Worm (Caenorhabditis elegans) whole organism, L4/young adult: Measurements from ENCODE around the gene F44D12.16.

Experiments used
- W03F9.2 ChIP-seq: fragments of 150-350 bp; optimal IDR thresholded peaks from 2 replicates; lab custom pipeline; 2014; ENCODE audit warnings: missing biosample characterization, missing genetic modification characterization
- dao-5 ChIP-seq: sonication (generic microtip); optimal IDR thresholded peaks from 2 replicates; lab custom pipeline; 2016; ENCODE audit warnings: missing genotype, missing genetic modification characterization, moderate library complexity, missing compliant biosample characterization
- him-1 ChIP-seq: sonication (generic microtip); optimal IDR thresholded peaks from 2 replicates; lab custom pipeline; 2016; ENCODE audit warnings: missing genotype, missing genetic modification reagents, missing genetic modification characterization, missing compliant biosample characterization

ce11 chrIV:10003372-10003771, 25.5 kb upstream of the F44D12.16 start, which contains the start of the genes C47E12.2 and sars-1:
- TF ChIP-seq him-1 (tag; lab: Kevin White, UChicago) (no peak), dao-5 (tag; lab: Kevin White, UChicago) (no peak), W03F9.2 (no peak)
